Worm (Caenorhabditis elegans): ENCODE measurements around the gene usp-46.

The usp-46 gene

ce11 chrIII:9745333-9745897 is 31.0 kb upstream of the usp-46 start:
- TF ChIP-seq zag-1 (tag; optimal IDR thresholded peaks at IDR 0.05) (no peak), nhr-21 (tag; optimal IDR thresholded peaks at IDR 0.05) (no peak), alr-1 (tag; optimal IDR thresholded peaks at IDR 0.05) (no peak), nhr-11 (tag; optimal IDR thresholded peaks at IDR 0.05) (no peak), nhr-6 (tag; optimal IDR thresholded peaks at IDR 0.05) (no peak)

- TF ChIP-seq mdl-1 (tag; optimal IDR thresholded peaks at IDR 0.05) (no peak), lin-13 (GFP tag; optimal IDR thresholded peaks at IDR 0.05) (no peak), F13H6.1 (tag; optimal IDR thresholded peaks at IDR 0.05) (no peak), ztf-11 (tag; optimal IDR thresholded peaks at IDR 0.05) (no peak), nhr-129 (tag; optimal IDR thresholded peaks at IDR 0.05) (no peak), sem-4 (tag; optimal IDR thresholded peaks at IDR 0.05) (no peak), lin-39 (tag; optimal IDR thresholded peaks at IDR 0.05) (no peak)
Measured at ce11 chrIII:9746665-9747064, 29.8 kb upstream of the usp-46 start.

- TF ChIP-seq mbf-1 (tag; optimal IDR thresholded peaks at IDR 0.05) (no peak), nhr-129 (tag; optimal IDR thresholded peaks at IDR 0.05) (peak; percentile 78), ceh-82 (tag; optimal IDR thresholded peaks at IDR 0.05) (no peak), fos-1 (tag; optimal IDR thresholded peaks at IDR 0.05) (peak; percentile 25), gmeb-1 (tag; optimal IDR thresholded peaks at IDR 0.05) (peak; percentile 83), lin-13 (GFP tag; optimal IDR thresholded peaks at IDR 0.05) (peak; percentile 0), nhr-21 (tag; optimal IDR thresholded peaks at IDR 0.05) (no peak), ztf-4 (tag; optimal IDR thresholded peaks at IDR 0.05) (no peak), nhr-23 (tag; optimal IDR thresholded peaks at IDR 0.05) (no peak), Y55F3AM.14 (GFP tag; optimal IDR thresholded peaks at IDR 0.05) (no peak), lsy-2 (tag; optimal IDR thresholded peaks at IDR 0.05) (peak in 1 of 2 experiments; percentile 66), C34F6.9 (tag; optimal IDR thresholded peaks at IDR 0.05) (peak; percentile 32), zag-1 (tag; optimal IDR thresholded peaks at IDR 0.05) (no peak), mab-5 (tag; optimal IDR thresholded peaks at IDR 0.05) (no peak), unc-55 (GFP tag; optimal IDR thresholded peaks at IDR 0.05) (peak; percentile 77)
Measured at ce11 chrIII:9747133-9747532, 29.3 kb upstream of the usp-46 start, which contains the start of the genes iff-1 and cdk-1. Gene iff-1 (minus strand): TSS chrIII:9747193. Gene cdk-1 (plus strand): TSS chrIII:9747472.

- TF ChIP-seq nhr-77 (tag; optimal IDR thresholded peaks at IDR 0.05) (no peak), mbf-1 (tag; optimal IDR thresholded peaks at IDR 0.05) (no peak), lin-13 (GFP tag; optimal IDR thresholded peaks at IDR 0.05) (no peak), fos-1 (tag; optimal IDR thresholded peaks at IDR 0.05) (no peak), nhr-21 (tag; optimal IDR thresholded peaks at IDR 0.05) (no peak), aly-2 (tag; optimal IDR thresholded peaks at IDR 0.05) (no peak), mab-5 (tag; optimal IDR thresholded peaks at IDR 0.05) (no peak), unc-39 (tag; optimal IDR thresholded peaks at IDR 0.05) (no peak), gmeb-1 (tag; optimal IDR thresholded peaks at IDR 0.05) (no peak), F13H6.1 (tag; optimal IDR thresholded peaks at IDR 0.05) (no peak), zag-1 (tag; optimal IDR thresholded peaks at IDR 0.05) (no peak), nhr-129 (tag; optimal IDR thresholded peaks at IDR 0.05) (no peak), sma-9 (GFP tag; optimal IDR thresholded peaks at IDR 0.05) (no peak), sma-9 (tag; optimal IDR thresholded peaks at IDR 0.05) (no peak), lin-39 (tag; optimal IDR thresholded peaks at IDR 0.05) (no peak), elt-3 (tag; optimal IDR thresholded peaks at IDR 0.05) (no peak), mdl-1 (tag; optimal IDR thresholded peaks at IDR 0.05) (no peak), dmd-4 (tag; optimal IDR thresholded peaks at IDR 0.05) (no peak)
Measured at ce11 chrIII:9748694-9749093, 27.7 kb upstream of the usp-46 start, which contains the start of gene T05G5.4. Gene T05G5.4 (plus strand): TSS chrIII:9748934.

ce11 chrIII:9751074-9751473 is 25.3 kb upstream of the usp-46 start, which contains the start of gene T05G5.5:
Gene T05G5.5 (minus strand): TSS chrIII:9751432.
- TF ChIP-seq mdl-1 (tag; optimal IDR thresholded peaks at IDR 0.05) = no peak
- no peak for TF ChIP-seq sma-3 (GFP tag; optimal IDR thresholded peaks at IDR 0.05)
- no peak for TF ChIP-seq mbf-1 (tag; optimal IDR thresholded peaks at IDR 0.05)
- TF ChIP-seq dmd-4 (tag; optimal IDR thresholded peaks at IDR 0.05) = no peak
- TF ChIP-seq ceh-82 (tag; optimal IDR thresholded peaks at IDR 0.05) = no peak
- TF ChIP-seq lin-13 (GFP tag; optimal IDR thresholded peaks at IDR 0.05) = no peak
- no peak for TF ChIP-seq ztf-11 (tag; optimal IDR thresholded peaks at IDR 0.05)
- no peak for TF ChIP-seq gmeb-1 (tag; optimal IDR thresholded peaks at IDR 0.05)
- no peak for TF ChIP-seq nhr-25 (tag; optimal IDR thresholded peaks at IDR 0.05)
- TF ChIP-seq sma-9 (GFP tag; optimal IDR thresholded peaks at IDR 0.05) = no peak
- no peak for TF ChIP-seq sma-9 (tag; optimal IDR thresholded peaks at IDR 0.05)
- TF ChIP-seq nhr-77 (tag; optimal IDR thresholded peaks at IDR 0.05) = no peak
- no peak for TF ChIP-seq skn-1 (tag; optimal IDR thresholded peaks at IDR 0.05)
- TF ChIP-seq elt-1 (tag; optimal IDR thresholded peaks at IDR 0.05) = no peak
- TF ChIP-seq unc-62 (GFP tag; optimal IDR thresholded peaks at IDR 0.05) = no peak
- no peak for TF ChIP-seq fos-1 (tag; optimal IDR thresholded peaks at IDR 0.05)
- no peak for TF ChIP-seq ztf-4 (tag; optimal IDR thresholded peaks at IDR 0.05)

All from whole organism, L2 larva.